Fruit fly (Drosophila melanogaster) whole organism, wandering third instar larva: Measurements from ENCODE around the gene Or65c.

Source experiments
- pan ChIP-seq: fragments of >200 bp; optimal IDR thresholded peaks from 2 replicates; lab custom pipeline; 2017
- psq ChIP-seq: fragments of 200-800 bp; sonication (Bioruptor generic); optimal IDR thresholded peaks from 3 replicates; lab custom pipeline; 2017; ENCODE audit warnings: missing biosample characterization, mild to moderate bottlenecking, missing genetic modification characterization, moderate library complexity

dm6 chr3L:6304859-6305258 lies 22.5 kb upstream of the Or65c start:
- TF ChIP-seq pan (lab: Kevin White, UChicago) (no peak), psq (GFP tag; lab: Kevin White, UChicago) (no peak)
